Worm (Caenorhabditis elegans): ENCODE data around the gene sax-3.
A peak's percentile ranks its signal among the peaks of the same experiment; 100 is the strongest.

sax-3 gene

DNA sequence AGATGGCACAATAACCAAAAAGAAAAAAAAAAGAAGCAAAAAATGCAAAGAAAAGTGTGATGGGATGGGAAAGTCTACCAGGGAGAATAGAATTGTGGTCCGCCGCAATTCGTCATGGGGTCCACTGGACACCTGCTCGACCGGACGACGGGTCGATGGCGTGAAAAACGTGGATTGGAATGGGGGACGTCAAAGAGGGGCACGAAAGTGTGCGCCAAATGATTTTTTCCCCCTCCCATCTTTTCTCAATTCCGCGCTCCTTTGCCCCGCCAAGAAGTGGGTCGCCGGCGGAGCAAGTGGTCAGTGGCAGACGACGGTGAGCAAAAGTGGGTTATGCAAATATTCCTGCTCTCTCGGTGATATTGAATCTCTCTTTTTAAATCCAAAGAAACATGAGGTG, 2.2 kb upstream of the sax-3 start:
- no peak for TF ChIP-seq flt-1 (GFP tag; IDR thresholded peaks at IDR 0.05)
- TF ChIP-seq tab-1 (GFP tag; IDR thresholded peaks at IDR 0.05) = no peak
- TF ChIP-seq T22C8.4 (GFP tag; IDR thresholded peaks at IDR 0.05) = no peak
- no peak for TF ChIP-seq klf-2 (GFP tag; conservative IDR thresholded peaks at IDR 0.05)
- TF ChIP-seq ztf-29 (GFP tag; IDR thresholded peaks at IDR 0.05) = no peak
- no peak for TF ChIP-seq cog-1 (tag; optimal IDR thresholded peaks at IDR 0.05)
- TF ChIP-seq ztf-23 (GFP tag; IDR thresholded peaks at IDR 0.05) = no peak
- no peak for TF ChIP-seq med-1 (GFP tag; optimal IDR thresholded peaks at IDR 0.05; ENCODE audit: insufficient read depth)
- TF ChIP-seq ref-1 (GFP tag; conservative IDR thresholded peaks at IDR 0.05) = no peak

DNA sequence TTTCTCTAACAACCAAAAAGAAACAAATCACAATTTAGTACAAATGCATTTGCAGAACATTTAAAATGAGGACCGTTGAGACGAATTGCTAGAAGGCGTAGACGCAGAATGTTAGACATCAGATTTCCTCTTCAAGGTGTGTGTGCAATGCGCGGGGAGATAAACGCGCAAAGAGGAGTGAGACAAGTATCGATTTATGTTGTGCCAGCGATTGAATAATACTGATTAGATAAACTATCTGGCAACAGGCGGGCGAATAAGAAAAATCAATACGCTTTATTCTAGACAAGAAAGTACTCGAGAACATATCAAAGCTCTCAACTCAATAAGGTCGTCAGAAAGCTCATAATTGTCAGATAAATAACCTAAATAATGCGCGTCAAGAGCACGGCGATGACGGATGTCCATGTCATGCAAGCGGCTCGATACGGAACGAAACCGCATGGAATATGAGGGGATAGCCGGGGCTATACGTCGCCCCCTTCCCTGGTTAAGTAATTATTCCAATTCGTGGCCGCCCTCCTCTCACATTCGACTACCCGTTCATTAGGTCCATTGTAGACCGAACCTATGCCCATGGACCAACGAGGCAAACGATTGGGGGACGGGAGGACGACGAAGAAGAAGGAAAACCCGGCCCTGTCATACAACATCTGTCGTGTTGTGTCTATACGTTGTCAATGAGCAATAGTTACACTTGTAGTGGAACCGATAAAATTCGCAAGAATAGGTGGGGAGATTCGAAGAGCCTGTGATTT, 1.5 kb upstream of the sax-3 start:
- TF ChIP-seq ztf-23 (GFP tag; IDR thresholded peaks at IDR 0.05) (0 out of 2 replicates have a peak, but pooled peaks have one; percentile 35), ref-1 (GFP tag; conservative IDR thresholded peaks at IDR 0.05) (no peak), klf-2 (GFP tag; conservative IDR thresholded peaks at IDR 0.05) (no peak), T22C8.4 (GFP tag; IDR thresholded peaks at IDR 0.05) (peak; percentile 62; the same call in 1 of the 2 replicates), cog-1 (tag; optimal IDR thresholded peaks at IDR 0.05) (no peak), flt-1 (GFP tag; IDR thresholded peaks at IDR 0.05) (peak; percentile 36; the same call in 1 of the 2 replicates)

DNA sequence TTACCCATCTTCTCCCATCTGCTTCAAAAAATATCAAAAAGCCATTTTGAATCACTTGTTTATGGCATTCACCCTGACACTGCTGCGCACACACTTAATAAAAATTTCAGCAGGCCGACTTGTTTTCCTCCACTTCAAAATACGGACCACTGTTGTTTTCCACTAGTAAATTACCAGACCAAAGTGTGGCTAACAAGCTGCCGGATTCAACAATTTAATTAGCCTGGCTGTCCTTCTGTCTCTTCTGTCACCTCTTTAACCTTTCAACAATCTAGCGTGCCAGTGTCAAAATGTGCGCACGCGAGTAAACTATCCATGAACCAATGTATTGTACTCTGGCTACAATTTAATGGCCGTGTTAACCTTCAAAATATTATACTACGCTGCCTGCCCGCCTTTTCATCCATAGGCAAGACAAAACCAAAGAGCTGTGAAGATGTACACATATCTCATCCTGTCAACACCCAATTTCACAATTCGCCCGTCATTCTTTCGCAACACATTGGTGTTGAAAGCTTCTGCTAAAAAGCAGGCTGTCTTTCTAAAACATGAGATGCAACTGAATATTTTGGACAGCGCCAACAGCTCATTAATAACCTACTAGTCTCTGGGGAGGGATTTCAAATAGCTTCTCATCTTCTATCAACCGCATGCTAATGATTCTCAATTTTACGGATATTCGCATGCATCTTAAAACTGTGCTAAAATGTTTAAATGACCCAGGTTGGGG, 1.3 kb downstream of the sax-3 start:
- TF ChIP-seq klf-2 (GFP tag; conservative IDR thresholded peaks at IDR 0.05) (no peak), cog-1 (tag; optimal IDR thresholded peaks at IDR 0.05) (no peak), ref-1 (GFP tag; conservative IDR thresholded peaks at IDR 0.05) (no peak), flt-1 (GFP tag; IDR thresholded peaks at IDR 0.05) (no peak), med-1 (GFP tag; optimal IDR thresholded peaks at IDR 0.05; ENCODE audit: insufficient read depth) (no peak), ztf-23 (GFP tag; IDR thresholded peaks at IDR 0.05) (no peak), ztf-29 (GFP tag; IDR thresholded peaks at IDR 0.05) (no peak), T22C8.4 (GFP tag; IDR thresholded peaks at IDR 0.05) (no peak), tab-1 (GFP tag; IDR thresholded peaks at IDR 0.05) (no peak)

- no peak for TF ChIP-seq cog-1 (tag; optimal IDR thresholded peaks at IDR 0.05)
- no peak for TF ChIP-seq ztf-23 (GFP tag; IDR thresholded peaks at IDR 0.05)
- no peak for TF ChIP-seq ref-1 (GFP tag; conservative IDR thresholded peaks at IDR 0.05)
- TF ChIP-seq med-1 (GFP tag; optimal IDR thresholded peaks at IDR 0.05; ENCODE audit: insufficient read depth) = no peak
- no peak for TF ChIP-seq tab-1 (GFP tag; IDR thresholded peaks at IDR 0.05)
- TF ChIP-seq flt-1 (GFP tag; IDR thresholded peaks at IDR 0.05) = no peak
- no peak for TF ChIP-seq T22C8.4 (GFP tag; IDR thresholded peaks at IDR 0.05)
- TF ChIP-seq klf-2 (GFP tag; conservative IDR thresholded peaks at IDR 0.05) = no peak
- no peak for TF ChIP-seq ztf-29 (GFP tag; IDR thresholded peaks at IDR 0.05)
These were observed 1.9 kb downstream of the sax-3 start for ce11 chrX:3463875-3464274.

ce11 chrX:3462086-3462485, 3.6 kb downstream of the sax-3 start:
- TF ChIP-seq cog-1 (tag; optimal IDR thresholded peaks at IDR 0.05) (no peak), tab-1 (GFP tag; IDR thresholded peaks at IDR 0.05) (no peak), ztf-29 (GFP tag; IDR thresholded peaks at IDR 0.05) (no peak), med-1 (GFP tag; optimal IDR thresholded peaks at IDR 0.05; ENCODE audit: insufficient read depth) (no peak), T22C8.4 (GFP tag; IDR thresholded peaks at IDR 0.05) (no peak), ref-1 (GFP tag; conservative IDR thresholded peaks at IDR 0.05) (no peak), klf-2 (GFP tag; conservative IDR thresholded peaks at IDR 0.05) (no peak), ztf-23 (GFP tag; IDR thresholded peaks at IDR 0.05) (no peak), flt-1 (GFP tag; IDR thresholded peaks at IDR 0.05) (no peak)

- no peak for TF ChIP-seq klf-2 (GFP tag; conservative IDR thresholded peaks at IDR 0.05)
- TF ChIP-seq flt-1 (GFP tag; IDR thresholded peaks at IDR 0.05) = no peak
- no peak for TF ChIP-seq ref-1 (GFP tag; conservative IDR thresholded peaks at IDR 0.05)
- TF ChIP-seq med-1 (GFP tag; optimal IDR thresholded peaks at IDR 0.05; ENCODE audit: insufficient read depth) = no peak
- no peak for TF ChIP-seq tab-1 (GFP tag; IDR thresholded peaks at IDR 0.05)
These were observed 10.2 kb downstream of the sax-3 start for ce11 chrX:3455561-3455960.

DNA sequence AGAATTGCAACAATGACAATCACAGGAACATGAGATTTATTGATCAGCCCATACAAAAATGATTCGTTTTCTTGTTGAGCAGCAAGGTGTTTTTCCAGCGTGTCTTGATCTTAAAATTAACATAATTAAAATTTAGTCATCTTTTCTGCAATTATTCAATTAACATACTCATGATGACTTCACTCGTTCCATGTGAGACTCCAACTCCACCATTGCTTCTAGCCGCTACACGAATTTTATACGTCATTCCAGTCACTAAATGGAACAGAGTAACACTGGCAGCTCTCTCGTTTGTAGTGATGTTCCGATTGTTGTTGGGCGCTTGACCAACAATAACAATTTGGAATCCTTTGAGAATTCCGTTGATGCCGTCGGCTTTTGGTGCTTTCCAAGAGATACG, 11.9 kb downstream of the sax-3 start:
- TF ChIP-seq ztf-29 (GFP tag; IDR thresholded peaks at IDR 0.05) (no peak), T22C8.4 (GFP tag; IDR thresholded peaks at IDR 0.05) (no peak), cog-1 (tag; optimal IDR thresholded peaks at IDR 0.05) (no peak), klf-2 (GFP tag; conservative IDR thresholded peaks at IDR 0.05) (no peak), flt-1 (GFP tag; IDR thresholded peaks at IDR 0.05) (no peak), ref-1 (GFP tag; conservative IDR thresholded peaks at IDR 0.05) (no peak), med-1 (GFP tag; optimal IDR thresholded peaks at IDR 0.05; ENCODE audit: insufficient read depth) (no peak), ztf-23 (GFP tag; IDR thresholded peaks at IDR 0.05) (no peak)

ce11 chrX:3451122-3451521, 14.6 kb downstream of the sax-3 start, which contains the start of gene ZK813.5:
TSS of gene ZK813.5 (minus strand) at chrX:3451222.
- TF ChIP-seq klf-2 (GFP tag; conservative IDR thresholded peaks at IDR 0.05) (no peak), ref-1 (GFP tag; conservative IDR thresholded peaks at IDR 0.05) (no peak), flt-1 (GFP tag; IDR thresholded peaks at IDR 0.05) (0 out of 2 replicates have a peak, but pooled peaks have one; percentile 17), med-1 (GFP tag; optimal IDR thresholded peaks at IDR 0.05; ENCODE audit: insufficient read depth) (no peak)

DNA sequence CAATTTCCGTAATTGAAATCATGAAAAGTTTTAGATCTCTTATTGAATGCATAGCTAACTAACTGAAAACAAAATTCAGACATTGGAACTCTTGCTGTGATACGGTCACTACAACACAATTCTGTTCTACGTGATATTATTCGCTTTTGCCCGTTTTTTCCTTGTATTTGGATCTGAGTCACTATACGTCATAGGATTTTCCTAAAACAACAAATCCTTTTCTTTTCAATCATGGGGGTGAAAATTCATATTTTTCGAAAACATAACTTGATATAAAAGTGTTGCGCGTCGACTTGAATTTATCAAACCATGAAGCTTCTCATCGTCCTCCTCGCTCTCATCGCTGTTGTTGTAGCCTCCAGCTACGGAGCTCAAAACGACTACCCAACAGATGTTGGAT, 19.7 kb downstream of the sax-3 start, which contains the start of gene ZK813.1:
ZK813.1 (plus strand) TSS at position 301 of the 400 bp plus-strand sequence.
- TF ChIP-seq med-1 (GFP tag; optimal IDR thresholded peaks at IDR 0.05; ENCODE audit: insufficient read depth) (no peak), cog-1 (tag; optimal IDR thresholded peaks at IDR 0.05) (no peak), ref-1 (GFP tag; conservative IDR thresholded peaks at IDR 0.05) (no peak), T22C8.4 (GFP tag; IDR thresholded peaks at IDR 0.05) (no peak), ztf-23 (GFP tag; IDR thresholded peaks at IDR 0.05) (no peak), klf-2 (GFP tag; conservative IDR thresholded peaks at IDR 0.05) (no peak), tab-1 (GFP tag; IDR thresholded peaks at IDR 0.05) (no peak), ztf-29 (GFP tag; IDR thresholded peaks at IDR 0.05) (no peak), flt-1 (GFP tag; IDR thresholded peaks at IDR 0.05) (no peak)

All from whole organism, midembryonic.